Fruit fly (Drosophila melanogaster): ENCODE data around the gene CG14518.

CG14518 gene

DNA sequence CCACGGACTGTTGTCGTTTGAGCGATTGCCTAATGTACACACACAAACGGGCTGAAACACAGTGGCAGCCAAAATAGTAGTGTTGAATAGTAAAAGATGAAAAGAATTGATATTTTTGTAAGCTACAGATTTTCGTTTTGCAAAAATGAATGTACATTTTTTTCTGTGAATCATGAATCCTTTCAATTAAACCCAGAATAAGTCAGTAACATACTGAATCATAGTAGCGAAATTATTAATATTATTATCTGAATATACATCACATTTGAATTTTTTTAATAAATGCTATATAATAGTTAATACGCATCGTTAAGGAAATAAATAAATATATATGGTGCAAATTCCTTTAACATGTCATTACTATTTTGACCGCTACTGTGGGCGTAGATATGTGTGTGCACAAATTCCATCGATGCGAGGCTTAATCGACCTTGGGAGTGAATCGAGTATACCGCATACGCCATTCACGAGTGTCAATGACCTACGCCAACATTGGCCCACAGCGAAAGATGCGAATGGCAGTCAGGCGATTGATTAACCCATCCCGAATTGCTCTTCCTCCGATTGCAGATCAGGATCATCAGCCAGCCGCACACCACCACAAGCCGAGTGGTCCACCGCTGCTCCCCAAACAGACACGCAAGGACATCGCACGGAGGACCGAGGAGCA, 15.9 kb downstream of the CG14518 start (continued):
- TF ChIP-seq CG17829 (tag; optimal IDR thresholded peaks at IDR 0.05) (peak; percentile 80), chm (GFP tag; IDR thresholded peaks at IDR 0.05) (no peak), B-H1 (GFP tag; IDR thresholded peaks at IDR 0.05) (peak; percentile 37; the same call in 1 of the 3 replicates), CoRest (tag; optimal IDR thresholded peaks at IDR 0.05) (no peak), CG34376 (GFP tag; optimal IDR thresholded peaks at IDR 0.05) (peak; percentile 12), CG1602 (GFP tag; optimal IDR thresholded peaks at IDR 0.05) (peak; percentile 57), pho (GFP tag; optimal IDR thresholded peaks at IDR 0.05) (peak; percentile 23), Dbx (GFP tag; IDR thresholded peaks at IDR 0.05) (0 out of 3 replicates have a peak, but pooled peaks have one; percentile 43), CG13894 (tag; optimal IDR thresholded peaks at IDR 0.05) (no peak), CG12219 (GFP tag; optimal IDR thresholded peaks at IDR 0.05) (peak; percentile 46), kni (GFP tag; optimal IDR thresholded peaks at IDR 0.05) (no peak), CG4360 (GFP tag; IDR thresholded peaks at IDR 0.05) (no peak), fd96Cb (tag; optimal IDR thresholded peaks at IDR 0.05) (peak; percentile 60), CG8089 (GFP tag; optimal IDR thresholded peaks at IDR 0.05) (no peak), zfh2 (GFP tag; optimal IDR thresholded peaks at IDR 0.05) (no peak), amos (GFP tag; IDR thresholded peaks at IDR 0.05; ENCODE audit: partially characterized antibody) (no peak), CG14667 (GFP tag; IDR thresholded peaks at IDR 0.05) (no peak), ase (GFP tag; IDR thresholded peaks at IDR 0.05) (no peak), CG32772 (GFP tag; IDR thresholded peaks at IDR 0.05) (peak; percentile 25; the same call in 1 of the 2 replicates), Oli (tag; optimal IDR thresholded peaks at IDR 0.05) (peak; percentile 80), CG30431 (GFP tag; optimal IDR thresholded peaks at IDR 0.05) (peak; percentile 12), Jarid2 (GFP tag; optimal IDR thresholded peaks at IDR 0.05) (no peak), klu (GFP tag; IDR thresholded peaks at IDR 0.05) (0 out of 2 replicates have a peak, but pooled peaks have one; percentile 13), CG16815 (GFP tag; optimal IDR thresholded peaks at IDR 0.05) (peak; percentile 22), sna (GFP tag; IDR thresholded peaks at IDR 0.05; ENCODE audit: partially characterized antibody) (no peak), ewg (GFP tag; optimal IDR thresholded peaks at IDR 0.05) (no peak), D (optimal IDR thresholded peaks at IDR 0.05) (no peak), D (GFP tag; optimal IDR thresholded peaks at IDR 0.05) (peak; percentile 45), run (tag; optimal IDR thresholded peaks at IDR 0.05) (peak; percentile 77), Gsc (GFP tag; IDR thresholded peaks at IDR 0.05) (no peak), tx (GFP tag; optimal IDR thresholded peaks at IDR 0.05) (peak; percentile 2), CG17359 (tag; optimal IDR thresholded peaks at IDR 0.05) (peak; percentile 74), pb (GFP tag; optimal IDR thresholded peaks at IDR 0.05) (no peak), CG18476 (GFP tag; optimal IDR thresholded peaks at IDR 0.05) (peak; percentile 23), CG33213 (GFP tag; optimal IDR thresholded peaks at IDR 0.05) (no peak), bcd (GFP tag; optimal IDR thresholded peaks at IDR 0.05) (no peak), tin (GFP tag; optimal IDR thresholded peaks at IDR 0.05) (peak; percentile 43), CG3281 (GFP tag; optimal IDR thresholded peaks at IDR 0.05) (peak; percentile 83), crc (GFP tag; optimal IDR thresholded peaks at IDR 0.05) (no peak), CG15601 (tag; optimal IDR thresholded peaks at IDR 0.05) (no peak), Dip3 (GFP tag; optimal IDR thresholded peaks at IDR 0.05) (peak; percentile 7), Xrp1 (GFP tag; IDR thresholded peaks at IDR 0.05) (peak; percentile 48; the same call in 1 of the 2 replicates), CG15479 (GFP tag; optimal IDR thresholded peaks at IDR 0.05) (no peak), zfh1 (GFP tag; IDR thresholded peaks at IDR 0.05) (no peak), CG2116 (GFP tag; optimal IDR thresholded peaks at IDR 0.05) (peak; percentile 21), CG16779 (GFP tag; IDR thresholded peaks at IDR 0.05) (no peak), Hmx (GFP tag; optimal IDR thresholded peaks at IDR 0.05) (no peak), CG15073 (GFP tag; optimal IDR thresholded peaks at IDR 0.05) (peak; percentile 19), trh (GFP tag; optimal IDR thresholded peaks at IDR 0.05) (no peak), tap (tag; optimal IDR thresholded peaks at IDR 0.05) (peak; percentile 71)

Data from whole organism, embryonic.